Worm (Caenorhabditis elegans): ENCODE results near the gene nkat-1.
A peak's percentile ranks its signal among the peaks of the same experiment; 100 is the strongest.

ce11 chrX:14169569-14170031 lies 29.7 kb upstream of the nkat-1 start, which contains the start of gene sym-4:
- TF ChIP-seq snpc-4 (tag; optimal IDR thresholded peaks at IDR 0.05) = peak; percentile 90
- peak; percentile 64 for TF ChIP-seq nhr-76 (tag; optimal IDR thresholded peaks at IDR 0.05)
- peak; percentile 61 for TF ChIP-seq fkh-10 (GFP tag; optimal IDR thresholded peaks at IDR 0.05)
- TF ChIP-seq ZK546.5 (tag; optimal IDR thresholded peaks at IDR 0.05) = no peak
- peak; percentile 50 for TF ChIP-seq egl-27 (tag; optimal IDR thresholded peaks at IDR 0.05)
- no peak for TF ChIP-seq sea-2 (GFP tag; optimal IDR thresholded peaks at IDR 0.05)
